Fruit fly (Drosophila melanogaster) whole organism, embryonic: Measurements from ENCODE around the gene CG16826.

Experiments
- CG12155 ChIP-seq: fragments of 200-800 bp; sonication (Bioruptor generic); optimal IDR thresholded peaks from 3 replicates; lab custom pipeline; 2016; ENCODE audit warnings: missing biosample characterization, missing genetic modification characterization
- CG13775 ChIP-seq: fragments of 200-800 bp; sonication (Bioruptor generic); optimal IDR thresholded peaks from 3 replicates; lab custom pipeline; 2017; ENCODE audit warnings: missing biosample characterization, mild to moderate bottlenecking, missing genetic modification characterization

DNA sequence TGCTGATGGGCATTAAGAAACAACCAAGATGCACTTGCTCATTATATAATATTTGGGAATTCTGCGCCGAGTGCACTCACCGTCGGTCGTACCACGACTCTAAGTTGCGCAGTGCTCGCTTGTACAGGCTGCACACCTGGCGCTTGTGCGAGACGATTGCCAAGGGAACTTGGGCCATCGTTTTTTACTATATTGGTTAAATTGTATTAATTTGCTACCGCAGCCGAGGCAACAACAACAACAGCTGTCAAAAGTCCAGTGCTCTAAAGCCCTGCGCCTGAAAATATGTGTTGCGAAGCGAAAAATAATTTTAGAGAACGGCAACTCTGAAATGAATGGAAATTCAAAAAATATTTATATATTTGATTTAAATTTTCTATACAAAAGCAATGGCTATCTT, 23.2 kb downstream of the CG16826 start, which contains the start of gene ND-B22:
- TF ChIP-seq CG12155 (GFP tag; lab: Kevin White, UChicago): peak; percentile 51
- TF ChIP-seq CG13775 (GFP tag; lab: Kevin White, UChicago): no peak
